Fruit fly (Drosophila melanogaster) whole organism, embryonic: ENCODE measurements around the gene Fbp2.

Experiments
- Lpt ChIP-seq: fragments of >200 bp; optimal IDR thresholded peaks from 2 replicates; lab custom pipeline; 2018; ENCODE audit warnings: missing biosample characterization, missing genetic modification characterization
- emc ChIP-seq: fragments of 200-800 bp; sonication (Bioruptor generic); optimal IDR thresholded peaks from 2 replicates; lab custom pipeline; 2016; ENCODE audit warnings: missing biosample characterization, missing genetic modification characterization

- no peak for TF ChIP-seq emc (GFP tag; lab: Kevin White, UChicago)
- TF ChIP-seq Lpt (GFP tag; lab: Kevin White, UChicago): no peak
Measured at dm6 chr2L:9459372-9460091, 32.9 kb downstream of the Fbp2 start.
